Fruit fly (Drosophila melanogaster) whole organism, embryonic: ENCODE results near the gene CG3662.
A peak's percentile ranks its signal among the peaks of the same experiment; 100 is the strongest.

ENCODE experiments used
- Abd-B ChIP-seq: fragments of 200-800 bp; sonication (Bioruptor generic); optimal IDR thresholded peaks from 2 replicates; lab custom pipeline; 2018; ENCODE audit warnings: missing biosample characterization, mild to moderate bottlenecking, missing genetic modification characterization, moderate library complexity
- Bdp1 ChIP-seq: fragments of 200-800 bp; sonication (Bioruptor generic); optimal IDR thresholded peaks from 3 replicates; lab custom pipeline; 2016; ENCODE audit warnings: missing biosample characterization, missing genetic modification characterization
- Blimp-1 ChIP-seq: fragments of 200-800 bp; sonication (Bioruptor generic); optimal IDR thresholded peaks from 3 replicates; lab custom pipeline; 2018; ENCODE audit warnings: missing biosample characterization, missing genetic modification characterization, mild to moderate bottlenecking, moderate library complexity, missing genetic modification reagents
- CG11247 ChIP-seq: fragments of 200-800 bp; sonication (Bioruptor generic); IDR thresholded peaks from 2 replicates; pipeline ENCODE4 v1.3.6; 2022; ENCODE audit warnings: missing biosample characterization, missing genetic modification characterization
- CG11723 ChIP-seq: fragments of 200-800 bp; sonication (Bioruptor generic); optimal IDR thresholded peaks from 2 replicates; lab custom pipeline; 2017; ENCODE audit warnings: missing biosample characterization, mild to moderate bottlenecking, missing genetic modification characterization
- CG12219 ChIP-seq: fragments of 200-800 bp; sonication (Bioruptor generic); optimal IDR thresholded peaks from 3 replicates; lab custom pipeline; 2018; ENCODE audit warnings: missing biosample characterization, mild to moderate bottlenecking, missing genetic modification characterization
- CG12236 ChIP-seq: fragments of 200-800 bp; sonication (Bioruptor generic); optimal IDR thresholded peaks from 2 replicates; lab custom pipeline; 2016; ENCODE audit warnings: missing biosample characterization, missing genetic modification characterization
- CG13424 ChIP-seq: fragments of 200-800 bp; sonication (Bioruptor generic); optimal IDR thresholded peaks from 2 replicates; lab custom pipeline; 2019; ENCODE audit warnings: missing biosample characterization, mild to moderate bottlenecking, missing genetic modification characterization, moderate library complexity
- CG14965 ChIP-seq: fragments of 200-800 bp; sonication (Bioruptor generic); optimal IDR thresholded peaks from 2 replicates; lab custom pipeline; 2016; ENCODE audit warnings: missing biosample characterization, missing genetic modification characterization, borderline replicate concordance
- CG2120 ChIP-seq: fragments of 200-800 bp; sonication (Bioruptor generic); optimal IDR thresholded peaks from 3 replicates; lab custom pipeline; 2016; ENCODE audit warnings: missing biosample characterization, missing genetic modification characterization
- CG2712 ChIP-seq: fragments of 200-800 bp; optimal IDR thresholded peaks from 3 replicates; lab custom pipeline; 2019; ENCODE audit warnings: missing biosample characterization, mild to moderate bottlenecking, missing genetic modification characterization, moderate library complexity
- CG3065 ChIP-seq: fragments of 200-800 bp; sonication (Bioruptor generic); optimal IDR thresholded peaks from 2 replicates; lab custom pipeline; 2016; ENCODE audit warnings: missing biosample characterization, missing genetic modification characterization
- CG4328 ChIP-seq: fragments of 200-800 bp; sonication (Bioruptor generic); optimal IDR thresholded peaks from 3 replicates; lab custom pipeline; 2017; ENCODE audit warnings: missing biosample characterization, missing genetic modification reagents, missing genetic modification characterization
- CG4617 ChIP-seq: fragments of 200-800 bp; sonication (Bioruptor generic); optimal IDR thresholded peaks from 3 replicates; lab custom pipeline; 2016; ENCODE audit warnings: missing biosample characterization, missing genetic modification characterization, borderline replicate concordance
- CG4730 ChIP-seq: fragments of 200-800 bp; sonication (Bioruptor generic); IDR thresholded peaks from 2 replicates; pipeline ENCODE4 v1.3.6; 2022; ENCODE audit warnings: missing biosample characterization, missing genetic modification characterization
- CG4820 ChIP-seq: fragments of 200-800 bp; sonication (Bioruptor generic); optimal IDR thresholded peaks from 3 replicates; lab custom pipeline; 2016; ENCODE audit warnings: missing biosample characterization, missing genetic modification characterization
- CG5180 ChIP-seq: fragments of 200-800 bp; sonication (Bioruptor generic); optimal IDR thresholded peaks from 3 replicates; lab custom pipeline; 2017; ENCODE audit warnings: missing biosample characterization, missing genetic modification characterization, mild to moderate bottlenecking, moderate library complexity, missing genetic modification reagents
- CG6175 ChIP-seq: fragments of 200-800 bp; sonication (Bioruptor generic); IDR thresholded peaks from 3 replicates; pipeline ENCODE4 v1.3.6; 2022; ENCODE audit warnings: missing biosample characterization, missing genetic modification characterization
- CG7839 ChIP-seq: fragments of 200-800 bp; sonication (Bioruptor generic); optimal IDR thresholded peaks from 3 replicates; lab custom pipeline; 2018; ENCODE audit warnings: missing biosample characterization, mild to moderate bottlenecking, missing genetic modification characterization, moderate library complexity
- CG7928 ChIP-seq: fragments of 200-800 bp; sonication (Bioruptor generic); optimal IDR thresholded peaks from 2 replicates; lab custom pipeline; 2017; ENCODE audit warnings: missing biosample characterization, mild to moderate bottlenecking, missing genetic modification characterization
- CG8388 ChIP-seq: fragments of 200-800 bp; sonication (Bioruptor generic); optimal IDR thresholded peaks from 2 replicates; lab custom pipeline; 2019; ENCODE audit warnings: missing biosample characterization, mild to moderate bottlenecking, missing genetic modification characterization, moderate library complexity
- CoRest ChIP-seq: fragments of 200-800 bp; sonication (Bioruptor generic); optimal IDR thresholded peaks from 3 replicates; lab custom pipeline; 2018; ENCODE audit warnings: missing biosample characterization, mild to moderate bottlenecking, missing genetic modification characterization, moderate library complexity
- D19A ChIP-seq: fragments of 200-800 bp; optimal IDR thresholded peaks from 3 replicates; lab custom pipeline; 2019; ENCODE audit warnings: missing biosample characterization, mild to moderate bottlenecking, missing genetic modification characterization, moderate library complexity
- Dad ChIP-seq: fragments of 200-800 bp; sonication (Bioruptor generic); optimal IDR thresholded peaks from 3 replicates; lab custom pipeline; 2016; ENCODE audit warnings: missing biosample characterization, missing genetic modification characterization
- Deaf1 ChIP-seq: fragments of 200-800 bp; optimal IDR thresholded peaks from 3 replicates; lab custom pipeline; 2019; ENCODE audit warnings: missing biosample characterization, mild to moderate bottlenecking, missing genetic modification characterization, moderate library complexity
- Dfd ChIP-seq, 2 experiments: fragments of >200 bp; optimal IDR thresholded peaks; 2 replicates each; lab custom pipeline; 2017; ENCODE audit warnings: missing biosample characterization in 2 of 2, missing genetic modification characterization in 2 of 2
- Med ChIP-seq: fragments of 200-800 bp; sonication (Bioruptor generic); peaks from one replicate; lab custom pipeline; 2016; ENCODE audit warnings: missing biosample characterization, missing genetic modification characterization, mild to moderate bottlenecking, inconsistent platforms, moderate library complexity
- NC2β ChIP-seq: fragments of 200-800 bp; sonication (Bioruptor generic); optimal IDR thresholded peaks from 2 replicates; lab custom pipeline; 2016; ENCODE audit warnings: missing biosample characterization, missing genetic modification characterization
- Nf-YC ChIP-seq: fragments of 200-800 bp; optimal IDR thresholded peaks from 3 replicates; lab custom pipeline; 2019; ENCODE audit warnings: missing biosample characterization, mild to moderate bottlenecking, missing genetic modification characterization, moderate library complexity
- Optix ChIP-seq: fragments of 200-800 bp; sonication (Bioruptor generic); IDR thresholded peaks from 3 replicates; pipeline ENCODE4 v1.3.6; 2022; ENCODE audit warnings: missing biosample characterization, missing genetic modification characterization
- Sox100B ChIP-seq: fragments of 200-800 bp; sonication (Bioruptor generic); optimal IDR thresholded peaks from 3 replicates; lab custom pipeline; 2018; ENCODE audit warnings: missing biosample characterization, mild to moderate bottlenecking, missing genetic modification characterization
- Usf ChIP-seq: fragments of 200-800 bp; sonication (Bioruptor generic); optimal IDR thresholded peaks from 2 replicates; lab custom pipeline; 2017; ENCODE audit warnings: missing genotype, missing biosample characterization, missing genetic modification characterization
- abd-A ChIP-seq: fragments of 200-800 bp; sonication (Bioruptor generic); optimal IDR thresholded peaks from 3 replicates; lab custom pipeline; 2019; ENCODE audit warnings: missing biosample characterization, mild to moderate bottlenecking, missing genetic modification characterization, moderate library complexity
- cad ChIP-seq: fragments of >200 bp; optimal IDR thresholded peaks from 2 replicates; lab custom pipeline; 2017; ENCODE audit warnings: missing biosample characterization, missing genetic modification characterization
- chn ChIP-seq: fragments of 200-800 bp; sonication (Bioruptor generic); optimal IDR thresholded peaks from 2 replicates; lab custom pipeline; 2016; ENCODE audit warnings: missing biosample characterization, missing genetic modification characterization
- corto ChIP-seq: fragments of 200-800 bp; sonication (Bioruptor generic); optimal IDR thresholded peaks from 2 replicates; lab custom pipeline; 2016; ENCODE audit warnings: missing biosample characterization, mild to moderate bottlenecking, missing genetic modification characterization, moderate library complexity
- dysf ChIP-seq: fragments of 200-800 bp; sonication (Bioruptor generic); IDR thresholded peaks from 3 replicates; pipeline ENCODE4 v1.3.6; 2022; ENCODE audit warnings: missing biosample characterization, missing genetic modification characterization
- exex ChIP-seq: fragments of 200-800 bp; sonication (Bioruptor generic); optimal IDR thresholded peaks from 4 replicates; lab custom pipeline; 2018; ENCODE audit warnings: missing biosample characterization, mild to moderate bottlenecking, missing genetic modification characterization, moderate library complexity
- gsb ChIP-seq: fragments of 200-800 bp; sonication (Bioruptor generic); IDR thresholded peaks from 2 replicates; pipeline ENCODE4 v1.3.6; 2022; ENCODE audit warnings: missing biosample characterization, missing genetic modification characterization
- insv ChIP-seq, 2 experiments: fragments of 200-800 bp; sonication (Bioruptor generic); optimal IDR thresholded peaks; 3 replicates each; lab custom pipeline; 2016 to 2018; ENCODE audit warnings: missing biosample characterization in 2 of 2, missing genetic modification characterization in 2 of 2
- inv ChIP-seq: fragments of 200-800 bp; sonication (Bioruptor generic); IDR thresholded peaks from 2 replicates; pipeline ENCODE4 v1.3.6; 2022; ENCODE audit warnings: missing biosample characterization, missing genetic modification characterization; ENCODE audit not compliant: partially characterized antibody
- kah ChIP-seq: fragments of 200-800 bp; sonication (Bioruptor generic); optimal IDR thresholded peaks from 2 replicates; lab custom pipeline; 2018; ENCODE audit warnings: missing biosample characterization, mild to moderate bottlenecking, missing genetic modification characterization
- lilli ChIP-seq: fragments of 200-800 bp; sonication (Bioruptor generic); optimal IDR thresholded peaks from 3 replicates; lab custom pipeline; 2016; ENCODE audit warnings: missing biosample characterization, missing genetic modification characterization
- nmo ChIP-seq: fragments of 200-800 bp; sonication (Bioruptor generic); optimal IDR thresholded peaks from 2 replicates; lab custom pipeline; 2018; ENCODE audit warnings: missing biosample characterization, mild to moderate bottlenecking, missing genetic modification characterization, moderate library complexity
- pum ChIP-seq: fragments of 200-800 bp; sonication (Bioruptor generic); optimal IDR thresholded peaks from 2 replicates; lab custom pipeline; 2016; ENCODE audit warnings: missing biosample characterization, missing genetic modification characterization
- ranshi ChIP-seq: fragments of 200-800 bp; sonication (Bioruptor generic); IDR thresholded peaks from 2 replicates; pipeline ENCODE4 v1.3.6; 2022; ENCODE audit warnings: missing biosample characterization, missing genetic modification characterization
- sima ChIP-seq: fragments of 200-800 bp; sonication (Bioruptor generic); optimal IDR thresholded peaks from 2 replicates; lab custom pipeline; 2016; ENCODE audit warnings: missing biosample characterization, missing genetic modification characterization
- slbo ChIP-seq: fragments of 200-800 bp; sonication (Bioruptor generic); IDR thresholded peaks from 2 replicates; pipeline ENCODE4 v1.3.6; 2022; ENCODE audit warnings: missing biosample characterization, missing genetic modification characterization
- ttk ChIP-seq: fragments of 200-800 bp; sonication (Bioruptor generic); IDR thresholded peaks from 2 replicates; pipeline ENCODE4 v2.1.2; 2022; ENCODE audit warnings: missing biosample characterization, missing genetic modification characterization
- tx ChIP-seq: fragments of 200-800 bp; sonication (Bioruptor generic); optimal IDR thresholded peaks from 2 replicates; lab custom pipeline; 2016; ENCODE audit warnings: missing biosample characterization, missing genetic modification characterization
- zen ChIP-seq: fragments of 200-800 bp; sonication (Bioruptor generic); optimal IDR thresholded peaks from 3 replicates; lab custom pipeline; 2018; ENCODE audit warnings: missing biosample characterization, mild to moderate bottlenecking, missing genetic modification characterization, moderate library complexity

The CG3662 gene

DNA sequence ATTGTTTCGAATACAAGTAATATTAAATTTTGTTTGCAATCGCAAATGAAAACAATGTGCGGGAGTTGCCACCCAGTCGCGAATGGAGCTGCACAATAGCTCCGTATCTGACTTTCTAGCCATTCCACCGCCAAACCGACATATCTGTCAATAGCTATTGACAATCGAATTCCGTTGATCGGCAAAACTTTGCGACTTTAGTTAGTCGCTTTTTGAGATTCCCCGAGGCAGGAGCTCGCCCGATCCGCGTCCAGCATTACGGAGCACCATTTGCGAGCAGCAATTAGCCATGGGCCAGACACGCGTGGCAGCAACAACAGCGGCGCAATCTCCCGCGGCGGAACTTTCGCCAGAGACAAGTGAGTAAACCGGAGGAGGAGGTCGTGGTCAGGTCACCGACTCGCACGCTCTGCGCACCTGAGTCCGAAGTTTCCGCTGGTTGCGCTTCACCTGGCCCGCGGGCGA, 31.6 kb downstream of the CG3662 start, which contains the start of the genes CG4291 and kraken (continued):
- TF ChIP-seq zen (tag; lab: Kevin White, UChicago) (peak; percentile 24), insv (GFP tag; optimal IDR thresholded peaks at IDR 0.05; lab: Kevin White, UChicago) (peak in 1 of 2 experiments; percentile 12), ttk (GFP tag; lab: Robert Waterston, UW) (peak; percentile 47; the same call in 1 of the 2 replicates), tx (GFP tag; lab: Kevin White, UChicago) (peak; percentile 11), Usf (GFP tag; lab: Kevin White, UChicago) (no peak), abd-A (tag; lab: Kevin White, UChicago) (peak; percentile 57), Abd-B (no peak), CG12236 (GFP tag; lab: Kevin White, UChicago) (no peak), Optix (no peak), inv (GFP tag; lab: Robert Waterston, UW) (no peak), cad (no peak), gsb (GFP tag; lab: Robert Waterston, UW) (peak; percentile 38), CG4328 (GFP tag; lab: Kevin White, UChicago) (peak; percentile 31), chn (GFP tag; lab: Kevin White, UChicago) (peak; percentile 67), lilli (GFP tag; lab: Kevin White, UChicago) (peak; percentile 78), Nf-YC (tag; lab: Kevin White, UChicago) (peak; percentile 61), CG2712 (peak; percentile 43), CG4730 (GFP tag; lab: Robert Waterston, UW) (peak; percentile 34), CG7928 (no peak), CG3065 (GFP tag; lab: Kevin White, UChicago) (no peak), nmo (GFP tag; lab: Kevin White, UChicago) (peak; percentile 40), CG6175 (GFP tag; lab: Robert Waterston, UW) (peak; percentile 31; the same call in 1 of the 3 replicates), CG11723 (GFP tag; lab: Kevin White, UChicago) (peak; percentile 30), Bdp1 (GFP tag; lab: Kevin White, UChicago) (peak; percentile 11), NC2β (GFP tag; lab: Kevin White, UChicago) (no peak), D19A (tag; lab: Kevin White, UChicago) (no peak), corto (GFP tag; lab: Kevin White, UChicago) (no peak), CG4820 (GFP tag; lab: Kevin White, UChicago) (no peak), CG13424 (tag; lab: Kevin White, UChicago) (peak; percentile 68), slbo (GFP tag; lab: Robert Waterston, UW) (peak; percentile 85), exex (tag; lab: Kevin White, UChicago) (peak; percentile 70), Dfd (GFP tag; optimal IDR thresholded peaks at IDR 0.05; lab: Kevin White, UChicago) (no peak), kah (GFP tag; lab: Kevin White, UChicago) (peak; percentile 57), Sox100B (GFP tag; lab: Kevin White, UChicago) (no peak), CG11247 (GFP tag; lab: Robert Waterston, UW) (peak; percentile 78), CG8388 (GFP tag; lab: Kevin White, UChicago) (peak; percentile 3), Deaf1 (tag; lab: Kevin White, UChicago) (peak; percentile 62), Dad (peak; percentile 58), CG7839 (tag; lab: Kevin White, UChicago) (peak; percentile 40), Blimp-1 (GFP tag; lab: Kevin White, UChicago) (peak; percentile 33), Med (GFP tag; lab: Kevin White, UChicago) (peak; percentile 95), ranshi (GFP tag; lab: Robert Waterston, UW) (peak; percentile 33; the same call in 1 of the 2 replicates), CG14965 (GFP tag; lab: Kevin White, UChicago) (no peak), CoRest (tag; lab: Kevin White, UChicago) (peak; percentile 23), CG2120 (GFP tag; lab: Kevin White, UChicago) (peak; percentile 84), CG12219 (GFP tag; lab: Kevin White, UChicago) (no peak), pum (GFP tag; lab: Kevin White, UChicago) (peak; percentile 43), CG5180 (GFP tag; lab: Kevin White, UChicago) (no peak), dysf (GFP tag; lab: Robert Waterston, UW) (peak; percentile 60; the same call in 2 of the 3 replicates), CG4617 (peak; percentile 94), sima (GFP tag; lab: Kevin White, UChicago) (no peak)
